Fruit fly (Drosophila melanogaster) whole organism, pupa: ENCODE data around the gene CG18788.
A peak's percentile ranks its signal among the peaks of the same experiment; 100 is the strongest.

Experiments used
- CG8159 ChIP-seq: fragments of 200-800 bp; sonication (Bioruptor generic); optimal IDR thresholded peaks from 3 replicates; lab custom pipeline; 2018; ENCODE audit warnings: missing biosample characterization, mild to moderate bottlenecking, missing genetic modification characterization, moderate library complexity
- EcR ChIP-seq: fragments of 200-800 bp; sonication (Bioruptor generic); optimal IDR thresholded peaks from 3 replicates; lab custom pipeline; 2019; ENCODE audit warnings: missing biosample characterization, missing genetic modification characterization, mild to moderate bottlenecking, moderate library complexity, missing genetic modification reagents
- Pif1B ChIP-seq: fragments of 200-800 bp; sonication (Bioruptor generic); optimal IDR thresholded peaks from 3 replicates; lab custom pipeline; 2016; ENCODE audit warnings: missing biosample characterization, missing genetic modification characterization
- rn ChIP-seq: fragments of 200-800 bp; sonication (Bioruptor generic); IDR thresholded peaks from 2 replicates; pipeline ENCODE4 v1.3.6; 2022; ENCODE audit warnings: missing biosample characterization, missing genetic modification characterization

- TF ChIP-seq Pif1B (GFP tag; lab: Kevin White, UChicago) (no peak), rn (GFP tag; lab: Robert Waterston, UW) (no peak), CG8159 (peak; percentile 5), EcR (GFP tag; lab: Kevin White, UChicago) (peak; percentile 66)
Measured at dm6 chr2L:12025505-12025904, 8.5 kb upstream of the CG18788 start.
